Worm (Caenorhabditis elegans) whole organism, young adult: Measurements from ENCODE around the gene mec-14.
A peak's percentile ranks its signal among the peaks of the same experiment; 100 is the strongest.

Experiments used
- B0336.3 ChIP-seq: fragments of 200-800 bp; sonication (Bioruptor generic); IDR thresholded peaks from 2 replicates; pipeline ENCODE4 v1.3.6; 2022; ENCODE audit warnings: missing genetic modification characterization, missing compliant biosample characterization
- F33H1.4 ChIP-seq: fragments of 200-800 bp; sonication (Bioruptor generic); IDR thresholded peaks from 2 replicates; pipeline ENCODE4 v1.3.6; 2022; ENCODE audit warnings: missing genetic modification reagents, missing genetic modification characterization, missing compliant biosample characterization
- F37B4.10 ChIP-seq: fragments of 200-800 bp; sonication (Bioruptor generic); IDR thresholded peaks from 2 replicates; pipeline ENCODE4 v1.3.6; 2022; ENCODE audit warnings: missing genetic modification characterization, missing compliant biosample characterization
- F52B5.7 ChIP-seq: sonication (generic microtip); optimal IDR thresholded peaks from 2 replicates; lab custom pipeline; 2016; ENCODE audit warnings: mild to moderate bottlenecking, missing genetic modification characterization, missing compliant biosample characterization
- F57C9.4 ChIP-seq: sonication (generic microtip); optimal IDR thresholded peaks from 2 replicates; lab custom pipeline; 2017; ENCODE audit warnings: mild to moderate bottlenecking, missing genetic modification characterization, missing compliant biosample characterization
- T26A5.8 ChIP-seq: sonication (generic microtip); optimal IDR thresholded peaks from 2 replicates; lab custom pipeline; 2016; ENCODE audit warnings: missing genetic modification characterization, missing compliant biosample characterization
- Y53G8AR.9 ChIP-seq: fragments of 200-800 bp; sonication (Bioruptor generic); conservative IDR thresholded peaks from 2 replicates; pipeline ENCODE4 v1.3.6; 2022; ENCODE audit warnings: missing genetic modification reagents, missing genetic modification characterization, missing compliant biosample characterization
- Y67H2A.10 ChIP-seq: fragments of 200-800 bp; sonication (Bioruptor generic); conservative IDR thresholded peaks from 2 replicates; pipeline ENCODE4 v1.3.6; 2022; ENCODE audit warnings: missing genetic modification reagents, missing genetic modification characterization, missing compliant biosample characterization
- ama-1 ChIP-seq, 3 experiments: fragments of 150-350 bp in 1 of 3; sonication (generic microtip) in 2 of 3; optimal IDR thresholded peaks; 2 replicates each; lab custom pipeline; 2014 to 2018; ENCODE audit warnings: missing biosample characterization in 2 of 3, missing genetic modification characterization in 2 of 3, missing genetic modification reagents in 2 of 3
- aptf-2 ChIP-seq: fragments of 200-800 bp; sonication (Bioruptor generic); conservative IDR thresholded peaks from 2 replicates; pipeline ENCODE4 v1.3.6; 2022; ENCODE audit warnings: missing genetic modification reagents, missing genetic modification characterization, missing compliant biosample characterization
- atf-7 ChIP-seq: sonication (generic microtip); optimal IDR thresholded peaks from 2 replicates; lab custom pipeline; 2017; ENCODE audit warnings: mild to moderate bottlenecking, missing genetic modification characterization, missing compliant biosample characterization
- attf-3 ChIP-seq: fragments of 200-800 bp; sonication (Bioruptor generic); conservative IDR thresholded peaks from 2 replicates; pipeline ENCODE4 v1.3.6; 2022; ENCODE audit warnings: missing genetic modification reagents, missing genetic modification characterization, missing compliant biosample characterization
- ceh-100 ChIP-seq: fragments of 200-800 bp; sonication (Bioruptor generic); IDR thresholded peaks from 2 replicates; pipeline ENCODE4 v1.3.6; 2022; ENCODE audit warnings: missing genetic modification reagents, missing genetic modification characterization, missing compliant biosample characterization
- ceh-27 ChIP-seq: fragments of 200-800 bp; sonication (Bioruptor generic); optimal IDR thresholded peaks from 2 replicates; lab custom pipeline; 2018; ENCODE audit warnings: mild to moderate bottlenecking, missing genetic modification characterization, moderate library complexity, missing compliant biosample characterization
- ceh-58 ChIP-seq: fragments of 200-800 bp; sonication (Bioruptor generic); IDR thresholded peaks from 2 replicates; pipeline ENCODE4 v1.3.6; 2022; ENCODE audit warnings: missing genetic modification characterization, missing compliant biosample characterization
- ceh-79 ChIP-seq: sonication (generic microtip); optimal IDR thresholded peaks from 2 replicates; lab custom pipeline; 2017; ENCODE audit warnings: mild to moderate bottlenecking, missing genetic modification characterization, missing compliant biosample characterization
- dox-1 ChIP-seq: fragments of 200-800 bp; sonication (Bioruptor generic); IDR thresholded peaks from 2 replicates; pipeline ENCODE4 v1.3.6; 2022; ENCODE audit warnings: missing genetic modification reagents, missing genetic modification characterization, missing compliant biosample characterization
- egl-18 ChIP-seq: fragments of 200-800 bp; sonication (Bioruptor generic); IDR thresholded peaks from 2 replicates; pipeline ENCODE4 v1.3.6; 2022; ENCODE audit warnings: missing genetic modification reagents, missing genetic modification characterization, missing compliant biosample characterization
- fkh-3 ChIP-seq: sonication (generic microtip); optimal IDR thresholded peaks from 2 replicates; lab custom pipeline; 2016; ENCODE audit warnings: mild to moderate bottlenecking, missing genetic modification characterization, missing compliant biosample characterization
- him-1 ChIP-seq: sonication (generic microtip); optimal IDR thresholded peaks from 2 replicates; lab custom pipeline; 2016; ENCODE audit warnings: missing genotype, missing genetic modification reagents, missing genetic modification characterization, missing compliant biosample characterization
- hmg-1.2 ChIP-seq: fragments of 200-800 bp; sonication (Bioruptor generic); IDR thresholded peaks from 2 replicates; pipeline ENCODE4 v1.3.6; 2022; ENCODE audit warnings: missing genetic modification reagents, missing genetic modification characterization, missing compliant biosample characterization
- hmg-20 ChIP-seq: fragments of 200-800 bp; sonication (Bioruptor generic); IDR thresholded peaks from 2 replicates; pipeline ENCODE4 v1.3.6; 2022; ENCODE audit warnings: missing genetic modification reagents, missing genetic modification characterization, missing compliant biosample characterization
- hsf-1 ChIP-seq: fragments of 200-800 bp; sonication (Bioruptor generic); IDR thresholded peaks from 2 replicates; pipeline ENCODE4 v1.3.6; 2022; ENCODE audit warnings: missing genetic modification reagents, missing genetic modification characterization, missing compliant biosample characterization
- lag-1 ChIP-seq: fragments of 200-800 bp; sonication (Bioruptor generic); IDR thresholded peaks from 2 replicates; pipeline ENCODE4 v1.3.6; 2022; ENCODE audit warnings: missing genetic modification reagents, missing genetic modification characterization, missing compliant biosample characterization
- let-526 ChIP-seq: fragments of 200-800 bp; sonication (Bioruptor generic); IDR thresholded peaks from 2 replicates; pipeline ENCODE4 v1.3.6; 2022; ENCODE audit warnings: missing genetic modification reagents, missing genetic modification characterization, missing compliant biosample characterization
- lin-26 ChIP-seq: fragments of 200-800 bp; sonication (Bioruptor generic); IDR thresholded peaks from 2 replicates; pipeline ENCODE4 v1.3.6; 2022; ENCODE audit warnings: missing genetic modification reagents, missing genetic modification characterization, missing compliant biosample characterization
- lin-40 ChIP-seq: sonication (generic microtip); optimal IDR thresholded peaks from 2 replicates; lab custom pipeline; 2016; ENCODE audit warnings: missing genetic modification characterization, mild to moderate bottlenecking, missing compliant biosample characterization, missing genotype, missing genetic modification reagents
- lsy-27 ChIP-seq: sonication (generic microtip); optimal IDR thresholded peaks from 2 replicates; lab custom pipeline; 2017; ENCODE audit warnings: missing genetic modification characterization, mild to moderate bottlenecking, missing compliant biosample characterization, antibody characterized with exemption, missing genotype, borderline replicate concordance; ENCODE audit not compliant: insufficient read depth
- madf-6 ChIP-seq: fragments of 200-800 bp; sonication (Bioruptor generic); IDR thresholded peaks from 2 replicates; pipeline ENCODE4 v1.3.6; 2022; ENCODE audit warnings: missing genetic modification reagents, missing genetic modification characterization, missing compliant biosample characterization
- madf-8 ChIP-seq: fragments of 200-800 bp; sonication (Bioruptor generic); conservative IDR thresholded peaks from 2 replicates; pipeline ENCODE4 v1.3.6; 2022; ENCODE audit warnings: missing genetic modification reagents, missing genetic modification characterization, missing compliant biosample characterization
- mcd-1 ChIP-seq: fragments of 200-800 bp; sonication (Bioruptor generic); IDR thresholded peaks from 2 replicates; pipeline ENCODE4 v1.3.6; 2022; ENCODE audit warnings: missing genetic modification reagents, missing genetic modification characterization, missing compliant biosample characterization
- mel-28 ChIP-seq: sonication (generic microtip); optimal IDR thresholded peaks from 2 replicates; lab custom pipeline; 2016; ENCODE audit warnings: borderline replicate concordance, mild to moderate bottlenecking, missing genetic modification characterization, missing compliant biosample characterization
- mes-4 ChIP-seq: sonication (generic microtip); optimal IDR thresholded peaks from 2 replicates; lab custom pipeline; 2016; ENCODE audit warnings: missing genotype, missing genetic modification characterization, missing compliant biosample characterization
- nfya-1 ChIP-seq: sonication (generic microtip); optimal IDR thresholded peaks from 2 replicates; lab custom pipeline; 2017; ENCODE audit warnings: antibody characterized with exemption, missing compliant biosample characterization, missing genetic modification characterization, borderline replicate concordance; ENCODE audit not compliant: insufficient read depth
- nhr-27 ChIP-seq: fragments of 200-800 bp; sonication (Bioruptor generic); optimal IDR thresholded peaks from 2 replicates; lab custom pipeline; 2018; ENCODE audit warnings: mild to moderate bottlenecking, missing genetic modification characterization, moderate library complexity, missing compliant biosample characterization
- nhr-80 ChIP-seq: sonication (generic microtip); optimal IDR thresholded peaks from 2 replicates; lab custom pipeline; 2016; ENCODE audit warnings: missing genetic modification characterization, missing compliant biosample characterization
- pbrm-1 ChIP-seq: fragments of 200-800 bp; sonication (Bioruptor generic); IDR thresholded peaks from 2 replicates; pipeline ENCODE4 v1.3.6; 2022; ENCODE audit warnings: missing genetic modification reagents, missing genetic modification characterization, missing compliant biosample characterization
- rcor-1 ChIP-seq: fragments of 200-800 bp; sonication (Bioruptor generic); IDR thresholded peaks from 2 replicates; pipeline ENCODE4 v1.3.6; 2022; ENCODE audit warnings: missing genetic modification reagents, missing genetic modification characterization, missing compliant biosample characterization
- repo-1 ChIP-seq: sonication (generic microtip); optimal IDR thresholded peaks from 2 replicates; lab custom pipeline; 2017; ENCODE audit warnings: mild to moderate bottlenecking, missing genetic modification characterization, missing compliant biosample characterization
- snpc-4 ChIP-seq, 5 experiments: fragments of 150-350 bp in 1 of 5; sonication (generic microtip) in 4 of 5; optimal IDR thresholded peaks; 2 replicates each; lab custom pipeline; 2014 to 2018; ENCODE audit warnings: missing genetic modification characterization in 5 of 5, missing biosample characterization in 3 of 5, antibody characterized with exemption in 2 of 5, mild to moderate bottlenecking in 2 of 5, missing compliant biosample characterization in 2 of 5, missing genotype in 2 of 5, moderate library complexity in 2 of 5, missing genetic modification reagents in 1 of 5
- xnd-1 ChIP-seq: sonication (generic microtip); optimal IDR thresholded peaks from 2 replicates; lab custom pipeline; 2016; ENCODE audit warnings: missing genotype, missing genetic modification reagents, missing genetic modification characterization, missing compliant biosample characterization
- ztf-22 ChIP-seq: fragments of 200-800 bp; sonication (Bioruptor generic); optimal IDR thresholded peaks from 2 replicates; lab custom pipeline; 2018; ENCODE audit warnings: mild to moderate bottlenecking, missing genetic modification characterization, moderate library complexity, missing compliant biosample characterization
- ztf-26 ChIP-seq: sonication (generic microtip); optimal IDR thresholded peaks from 2 replicates; lab custom pipeline; 2017; ENCODE audit warnings: missing genetic modification characterization, missing compliant biosample characterization

The mec-14 gene

DNA sequence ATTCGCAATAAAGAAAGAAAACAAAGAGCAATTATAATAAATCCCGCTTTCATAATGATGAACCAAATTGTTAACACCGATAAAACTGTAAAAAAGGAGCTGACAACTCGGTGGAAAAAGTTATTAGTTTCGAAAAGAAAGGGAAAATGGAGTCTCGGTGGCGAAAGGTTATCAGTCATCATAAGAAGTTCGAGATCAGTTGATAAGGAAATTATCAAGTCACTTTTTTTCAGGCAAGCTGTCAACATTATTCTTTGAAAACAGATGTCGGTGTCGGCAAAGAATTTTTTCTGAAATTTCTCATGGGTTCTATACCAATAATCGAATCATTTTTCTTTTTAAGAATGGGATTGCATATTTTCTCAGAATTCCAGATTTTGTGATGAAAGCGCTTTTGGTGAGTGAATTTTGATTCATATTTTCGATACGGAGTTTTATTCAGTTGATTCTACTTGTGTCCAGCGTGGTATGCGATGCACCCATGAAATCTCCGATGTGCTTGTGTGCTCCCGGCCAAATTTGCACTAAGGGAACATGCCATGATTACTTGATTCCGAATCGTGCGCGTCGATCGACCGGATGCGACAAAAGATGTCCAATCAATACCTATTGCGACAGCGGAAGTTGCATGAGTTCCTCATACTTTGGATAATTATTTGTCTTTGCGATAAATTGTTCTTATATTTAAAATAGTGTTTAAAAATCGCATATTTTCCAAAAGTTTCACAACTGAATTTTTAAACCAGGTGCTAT, 4.3 kb downstream of the mec-14 start, which contains the start of the genes F37C12.21 and F37C12.10 (continued):
- TF ChIP-seq madf-6 (GFP tag; lab: Robert Waterston, UW) (peak; percentile 43; the same call in 1 of the 2 replicates), ceh-100 (GFP tag; lab: Robert Waterston, UW) (no peak), ceh-58 (GFP tag; lab: Robert Waterston, UW) (no peak), ztf-22 (GFP tag; lab: Kevin White, UChicago) (no peak), hsf-1 (GFP tag; lab: Robert Waterston, UW) (peak; percentile 48; the same call in 1 of the 2 replicates), F37B4.10 (GFP tag; lab: Robert Waterston, UW) (no peak)

DNA sequence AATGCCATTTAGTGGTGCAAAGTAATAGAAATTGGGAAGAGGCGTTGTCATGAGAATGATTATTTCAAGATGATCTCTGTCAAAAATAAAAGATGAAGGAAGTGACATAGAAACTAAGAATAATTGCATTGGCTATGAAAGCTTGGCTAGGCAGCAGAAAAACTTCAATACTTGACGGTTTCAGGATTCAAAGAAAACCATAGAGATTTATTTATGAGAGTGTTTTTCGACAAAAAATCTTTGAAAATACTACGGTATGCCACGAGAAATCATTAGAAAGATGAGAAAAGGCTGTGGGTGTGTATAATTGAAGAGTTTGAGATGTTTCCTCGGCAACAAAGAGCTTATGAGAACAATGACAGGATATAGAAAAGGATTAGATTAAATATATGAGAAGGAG, 7.3 kb downstream of the mec-14 start, which contains the start of gene F37C12.14:
F37C12.14 (minus strand) TSS at position 101 of the 400 bp plus-strand sequence.
- TF ChIP-seq Y53G8AR.9 (GFP tag; lab: Robert Waterston, UW) (no peak), rcor-1 (GFP tag; lab: Robert Waterston, UW) (no peak), nfya-1 (no peak), mel-28 (tag; lab: Kevin White, UChicago) (no peak), madf-8 (GFP tag; lab: Robert Waterston, UW) (no peak), ama-1 (optimal IDR thresholded peaks at IDR 0.05; lab: Kevin White, UChicago) (no peak), ama-1 (GFP tag; optimal IDR thresholded peaks at IDR 0.05; lab: Kevin White, UChicago) (no peak), ceh-27 (no peak), ceh-58 (GFP tag; lab: Robert Waterston, UW) (no peak), hmg-20 (no peak), T26A5.8 (tag; lab: Kevin White, UChicago) (no peak), F52B5.7 (tag; lab: Kevin White, UChicago) (no peak), Y67H2A.10 (GFP tag; lab: Robert Waterston, UW) (no peak), mcd-1 (GFP tag; lab: Robert Waterston, UW) (no peak), lag-1 (GFP tag; lab: Robert Waterston, UW) (no peak), egl-18 (GFP tag; lab: Robert Waterston, UW) (no peak), aptf-2 (GFP tag; lab: Robert Waterston, UW) (no peak), ceh-100 (GFP tag; lab: Robert Waterston, UW) (no peak)

DNA sequence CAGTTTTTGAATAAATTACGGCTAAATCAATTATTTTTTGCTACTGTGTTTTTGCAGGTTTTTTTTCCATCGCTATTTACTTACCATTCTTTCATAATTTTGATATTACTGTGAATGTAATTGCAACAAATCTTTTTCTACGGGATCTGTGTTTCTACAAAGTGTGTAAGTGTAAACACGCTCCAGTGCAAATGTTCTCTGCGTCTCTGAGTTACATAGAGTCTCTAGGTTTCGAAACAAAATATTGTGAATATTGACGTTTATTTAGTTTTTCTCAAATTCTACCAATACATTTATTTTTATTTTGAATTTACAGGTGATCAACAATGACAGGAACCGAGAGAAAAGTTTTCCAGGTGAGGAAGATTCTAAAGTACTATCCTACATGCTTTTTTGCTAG, 8.8 kb downstream of the mec-14 start, which contains the start of gene yju-2:
yju-2 (plus strand) TSS at position 315 of the 400 bp plus-strand sequence.
- TF ChIP-seq ceh-79 (tag; lab: Kevin White, UChicago) = no peak
- no peak for TF ChIP-seq atf-7 (tag; lab: Kevin White, UChicago)
- TF ChIP-seq dox-1 (GFP tag; lab: Robert Waterston, UW) = no peak
- TF ChIP-seq lin-40 = no peak
- no peak for TF ChIP-seq F33H1.4 (GFP tag; lab: Robert Waterston, UW)
- TF ChIP-seq lin-26 = no peak
- TF ChIP-seq nhr-27 = peak; percentile 9
- no peak for TF ChIP-seq lsy-27 (tag; lab: Kevin White, UChicago)
- TF ChIP-seq madf-6 (GFP tag; lab: Robert Waterston, UW) = no peak
- no peak for TF ChIP-seq fkh-3
- no peak for TF ChIP-seq him-1 (tag; lab: Kevin White, UChicago)
- no peak for TF ChIP-seq ztf-26
- TF ChIP-seq snpc-4 (GFP tag; optimal IDR thresholded peaks at IDR 0.05; lab: Kevin White, UChicago) = peak; percentile 31
- peak in 2 of 4 experiments; percentile 38 to 41 for TF ChIP-seq snpc-4 (tag; optimal IDR thresholded peaks at IDR 0.05; lab: Kevin White, UChicago)
- TF ChIP-seq repo-1 (tag; lab: Kevin White, UChicago) = peak; percentile 18
- TF ChIP-seq mcd-1 (GFP tag; lab: Robert Waterston, UW) = peak; percentile 68
- no peak for TF ChIP-seq xnd-1 (tag; lab: Kevin White, UChicago)
- no peak for TF ChIP-seq mes-4 (tag; lab: Kevin White, UChicago)
- TF ChIP-seq let-526 = no peak
- TF ChIP-seq hmg-1.2 (GFP tag; lab: Robert Waterston, UW) = peak; percentile 81
- TF ChIP-seq F57C9.4 (tag; lab: Kevin White, UChicago) = no peak
- no peak for TF ChIP-seq madf-8 (GFP tag; lab: Robert Waterston, UW)
- no peak for TF ChIP-seq F37B4.10 (GFP tag; lab: Robert Waterston, UW)
- TF ChIP-seq nhr-80 (tag; lab: Kevin White, UChicago) = peak; percentile 7
- 0 out of 2 replicates have a peak, but pooled peaks have one; percentile 22 for TF ChIP-seq B0336.3 (GFP tag; lab: Robert Waterston, UW)
- TF ChIP-seq attf-3 = no peak
- no peak for TF ChIP-seq pbrm-1 (GFP tag; lab: Robert Waterston, UW)
